Worm (Caenorhabditis elegans): ENCODE results near the gene cyp-33C1.

The cyp-33C1 gene

ce11 chrV:2174465-2174864 lies 4.8 kb upstream of the cyp-33C1 start:
- no peak for TF ChIP-seq nhr-28 (tag; optimal IDR thresholded peaks at IDR 0.05)
- TF ChIP-seq hlh-11 (tag; optimal IDR thresholded peaks at IDR 0.05): no peak
- no peak for TF ChIP-seq jun-1 (tag; optimal IDR thresholded peaks at IDR 0.05)
- no peak for TF ChIP-seq nhr-41 (GFP tag; IDR thresholded peaks at IDR 0.05)

DNA sequence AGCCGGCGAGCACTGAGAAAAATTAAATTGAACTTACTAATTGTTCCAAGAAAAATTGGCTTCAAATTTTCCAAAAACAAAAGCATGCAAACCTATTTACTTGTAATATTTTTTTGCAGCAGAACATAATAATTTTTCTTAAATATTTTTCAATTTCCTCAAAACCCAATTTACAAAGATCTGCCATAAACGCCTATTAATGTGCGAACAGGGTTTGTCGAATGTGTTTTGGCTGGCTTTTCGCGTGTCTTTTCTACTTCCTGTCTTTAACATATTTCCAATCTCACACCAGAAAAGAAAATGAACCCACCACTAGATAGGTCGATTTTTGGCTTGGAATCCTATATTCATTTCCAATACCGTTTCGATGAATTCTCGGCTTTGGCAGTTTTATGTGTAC lies 4.1 kb upstream of the cyp-33C1 start, which contains the start of gene C45H4.18:
TSS of gene C45H4.18 (plus strand) at position 301 of the 400 bp plus-strand sequence.
- no peak for TF ChIP-seq F10B5.3 (tag; optimal IDR thresholded peaks at IDR 0.05)
- TF ChIP-seq lin-29 (GFP tag; IDR thresholded peaks at IDR 0.05): no peak
- TF ChIP-seq Y48G9A.11 (GFP tag; IDR thresholded peaks at IDR 0.05): no peak
- TF ChIP-seq ama-1 (optimal IDR thresholded peaks at IDR 0.05): no peak
- no peak for TF ChIP-seq ceh-32 (tag; optimal IDR thresholded peaks at IDR 0.05; ENCODE audit: poor library complexity)
- TF ChIP-seq ZK546.5 (tag; optimal IDR thresholded peaks at IDR 0.05): no peak
- no peak for TF ChIP-seq lin-38 (GFP tag; IDR thresholded peaks at IDR 0.05)
- no peak for TF ChIP-seq set-16 (GFP tag; IDR thresholded peaks at IDR 0.05)
- TF ChIP-seq lin-15B (tag; optimal IDR thresholded peaks at IDR 0.05): no peak
- no peak for TF ChIP-seq saeg-2 (GFP tag; IDR thresholded peaks at IDR 0.05)
- TF ChIP-seq hif-1 (tag; optimal IDR thresholded peaks at IDR 0.05): no peak
- no peak for TF ChIP-seq zfp-3 (GFP tag; conservative IDR thresholded peaks at IDR 0.05)
- no peak for TF ChIP-seq unc-39 (tag; optimal IDR thresholded peaks at IDR 0.05)
- TF ChIP-seq zip-2 (tag; optimal IDR thresholded peaks at IDR 0.05): no peak
- TF ChIP-seq ceh-44 (GFP tag; IDR thresholded peaks at IDR 0.05): no peak
- TF ChIP-seq attf-4 (tag; optimal IDR thresholded peaks at IDR 0.05): no peak
- TF ChIP-seq pha-4 (GFP tag; IDR thresholded peaks at IDR 0.05): no peak
- TF ChIP-seq pha-4 (tag; optimal IDR thresholded peaks at IDR 0.05): no peak

DNA sequence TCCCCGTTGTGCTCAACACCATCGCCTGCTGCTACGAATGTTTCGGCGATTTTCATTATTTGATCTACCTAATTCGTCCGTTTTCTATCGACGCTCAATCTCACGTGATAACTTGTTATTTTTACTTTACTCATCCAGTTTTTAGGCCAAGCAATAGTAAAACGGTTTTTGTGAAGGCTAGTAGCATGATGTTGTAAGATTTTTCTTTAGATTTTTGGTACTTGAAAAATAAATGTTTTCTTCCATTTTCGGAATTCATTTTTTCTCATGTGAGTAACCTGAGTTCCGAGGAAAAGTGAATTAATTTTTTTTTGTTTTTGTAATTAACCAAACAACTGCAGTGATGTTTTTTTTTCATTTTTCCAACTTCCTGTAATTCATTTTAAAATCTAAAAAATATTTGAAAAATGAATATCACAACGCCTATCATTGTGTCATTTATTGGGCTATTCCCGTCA lies 2.0 kb upstream of the cyp-33C1 start, which contains the start of gene srbc-17:
TSS of gene srbc-17 (plus strand) at position 408 of the 458 bp plus-strand sequence.
- TF ChIP-seq ctbp-1 (GFP tag; IDR thresholded peaks at IDR 0.05): no peak
- peak in 1 of 2 experiments; percentile 94 for TF ChIP-seq unc-62 (GFP tag; optimal IDR thresholded peaks at IDR 0.05 in 1 of 2)
- TF ChIP-seq unc-62 (tag; optimal IDR thresholded peaks at IDR 0.05): no peak
- TF ChIP-seq lin-1 (GFP tag; IDR thresholded peaks at IDR 0.05): no peak

DNA sequence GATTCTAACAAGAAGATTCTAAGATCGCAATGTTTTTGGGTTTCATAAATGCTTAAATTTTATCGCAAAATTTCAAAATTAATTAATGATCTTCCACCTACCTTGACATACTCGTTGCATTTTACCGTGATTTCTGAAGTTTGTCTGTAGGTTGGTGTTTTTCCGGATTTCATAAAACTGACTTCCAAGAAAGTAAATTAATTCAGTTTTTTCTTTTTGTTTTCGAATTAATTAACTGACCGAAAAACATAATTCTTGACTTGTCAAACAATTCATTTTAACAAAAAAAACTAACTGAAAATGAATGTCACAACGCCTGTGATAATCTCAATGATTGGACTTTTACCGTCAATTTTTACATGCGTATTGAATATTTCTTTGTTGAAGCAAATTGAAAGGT lies 2.4 kb downstream of the cyp-33C1 start, which contains the start of gene srbc-16:
TSS of gene srbc-16 (plus strand) at position 301 of the 400 bp plus-strand sequence.
- TF ChIP-seq ama-1 (optimal IDR thresholded peaks at IDR 0.05) (no peak), ceh-62 (tag; optimal IDR thresholded peaks at IDR 0.05) (no peak), hlh-30 (tag; optimal IDR thresholded peaks at IDR 0.05; ENCODE audit: insufficient read depth) (no peak), mdl-1 (tag; optimal IDR thresholded peaks at IDR 0.05) (no peak), madf-9 (GFP tag; conservative IDR thresholded peaks at IDR 0.05) (no peak), snpc-4 (tag; optimal IDR thresholded peaks at IDR 0.05) (no peak), jun-1 (tag; optimal IDR thresholded peaks at IDR 0.05) (no peak), R02D3.7 (tag; optimal IDR thresholded peaks at IDR 0.05) (no peak), nhr-25 (tag; optimal IDR thresholded peaks at IDR 0.05; ENCODE audit: borderline replicate concordance, insufficient read depth) (no peak), lsy-2 (tag; optimal IDR thresholded peaks at IDR 0.05) (no peak), mep-1 (tag; optimal IDR thresholded peaks at IDR 0.05) (no peak), daf-19 (GFP tag; conservative IDR thresholded peaks at IDR 0.05) (no peak), lin-13 (GFP tag; optimal IDR thresholded peaks at IDR 0.05) (no peak), rbr-2 (tag; optimal IDR thresholded peaks at IDR 0.05) (no peak), saeg-2 (GFP tag; IDR thresholded peaks at IDR 0.05) (no peak), zfp-3 (GFP tag; conservative IDR thresholded peaks at IDR 0.05) (no peak)
